Worm (Caenorhabditis elegans) whole organism, L4 larva: Measurements from ENCODE around the gene F59B2.12.
A peak's percentile ranks its signal among the peaks of the same experiment; 100 is the strongest.

Experiments
- D1046.2 ChIP-seq: fragments of 200-800 bp; sonication (Bioruptor generic); IDR thresholded peaks from 2 replicates; pipeline ENCODE4 v1.3.6; 2022; ENCODE audit warnings: missing genetic modification characterization, missing compliant biosample characterization
- F10B5.3 ChIP-seq: sonication (generic microtip); optimal IDR thresholded peaks from 2 replicates; lab custom pipeline; 2016; ENCODE audit warnings: mild to moderate bottlenecking, missing genetic modification characterization, missing compliant biosample characterization
- F26F4.8 ChIP-seq: fragments of 200-800 bp; sonication (Bioruptor generic); conservative IDR thresholded peaks from 2 replicates; pipeline ENCODE4 v1.3.6; 2022; ENCODE audit warnings: missing genetic modification characterization, missing compliant biosample characterization
- T20F7.1 ChIP-seq: fragments of 200-800 bp; sonication (Bioruptor generic); optimal IDR thresholded peaks from 2 replicates; lab custom pipeline; 2018; ENCODE audit warnings: mild to moderate bottlenecking, missing genetic modification characterization, missing compliant biosample characterization
- T26A8.4 ChIP-seq: fragments of 200-800 bp; sonication (Bioruptor generic); IDR thresholded peaks from 2 replicates; pipeline ENCODE4 v1.3.6; 2022; ENCODE audit warnings: missing genetic modification characterization, missing compliant biosample characterization
- Y105C5A.15 ChIP-seq: fragments of 200-800 bp; sonication (Bioruptor generic); IDR thresholded peaks from 2 replicates; pipeline ENCODE4 v1.3.6; 2022; ENCODE audit warnings: missing genetic modification characterization, missing compliant biosample characterization
- Y48G9A.11 ChIP-seq: fragments of 200-800 bp; sonication (Bioruptor generic); IDR thresholded peaks from 2 replicates; pipeline ENCODE4 v1.3.6; 2022; ENCODE audit warnings: missing genetic modification reagents, missing genetic modification characterization, missing compliant biosample characterization
- Y75B8A.6 ChIP-seq: fragments of 200-800 bp; sonication (Bioruptor generic); IDR thresholded peaks from 2 replicates; pipeline ENCODE4 v1.3.6; 2022; ENCODE audit warnings: missing genetic modification reagents, missing genetic modification characterization, missing compliant biosample characterization
- ZK546.5 ChIP-seq, 2 experiments: sonication (generic microtip); optimal IDR thresholded peaks; 2 replicates each; lab custom pipeline; 2017; ENCODE audit warnings: missing biosample characterization in 2 of 2, missing genetic modification characterization in 2 of 2
- aha-1 ChIP-seq: fragments of 150-350 bp; peaks from one replicate; lab custom pipeline; 2014; ENCODE audit warnings: missing biosample characterization, missing genetic modification characterization
- aly-2 ChIP-seq: sonication (generic microtip); optimal IDR thresholded peaks from 2 replicates; lab custom pipeline; 2018; ENCODE audit warnings: missing biosample characterization, missing genetic modification characterization
- ama-1 ChIP-seq: fragments of 150-350 bp; optimal IDR thresholded peaks from 2 replicates; lab custom pipeline; 2014; ENCODE audit warnings: inconsistent platforms, mixed read lengths
- ceh-20 ChIP-seq: fragments of 200-800 bp; sonication (Bioruptor generic); IDR thresholded peaks from 2 replicates; pipeline ENCODE4 v1.3.6; 2022; ENCODE audit warnings: missing genetic modification reagents, missing genetic modification characterization, missing compliant biosample characterization
- ceh-82 ChIP-seq: sonication (generic microtip); optimal IDR thresholded peaks from 2 replicates; lab custom pipeline; 2017; ENCODE audit warnings: missing biosample characterization, missing genetic modification characterization
- ctbp-1 ChIP-seq: fragments of 200-800 bp; sonication (Bioruptor generic); IDR thresholded peaks from 2 replicates; pipeline ENCODE4 v1.3.6; 2022; ENCODE audit warnings: missing genetic modification reagents, missing genetic modification characterization, missing compliant biosample characterization
- daf-16 ChIP-seq, 3 experiments: sonication (generic microtip); optimal IDR thresholded peaks; 2 replicates each; lab custom pipeline; 2016 to 2017; ENCODE audit warnings: missing genetic modification characterization in 3 of 3, missing genetic modification reagents in 3 of 3, mild to moderate bottlenecking in 2 of 3, missing compliant biosample characterization in 2 of 3, missing biosample characterization in 1 of 3, moderate library complexity in 1 of 3
- dmd-6 ChIP-seq: fragments of 200-800 bp; sonication (Bioruptor generic); IDR thresholded peaks from 2 replicates; pipeline ENCODE4 v1.3.6; 2022; ENCODE audit warnings: missing genetic modification reagents, missing genetic modification characterization, missing compliant biosample characterization
- dmd-8 ChIP-seq: fragments of 200-800 bp; sonication (Bioruptor generic); IDR thresholded peaks from 2 replicates; pipeline ENCODE4 v1.3.6; 2022; ENCODE audit warnings: missing genetic modification characterization, missing compliant biosample characterization
- dpl-1 ChIP-seq: fragments of 150-350 bp; optimal IDR thresholded peaks from 2 replicates; lab custom pipeline; 2014; ENCODE audit warnings: missing biosample characterization, missing genetic modification reagents, missing genetic modification characterization
- dve-1 ChIP-seq: sonication (generic microtip); optimal IDR thresholded peaks from 2 replicates; lab custom pipeline; 2017; ENCODE audit warnings: antibody characterized with exemption, mild to moderate bottlenecking, missing genetic modification characterization, missing compliant biosample characterization; ENCODE audit not compliant: insufficient read depth
- egl-43 ChIP-seq: fragments of 200-800 bp; sonication (Bioruptor generic); IDR thresholded peaks from 2 replicates; pipeline ENCODE4 v1.3.6; 2022; ENCODE audit warnings: missing genetic modification reagents, missing genetic modification characterization, missing compliant biosample characterization
- fos-1 ChIP-seq: fragments of 150-350 bp; optimal IDR thresholded peaks from 2 replicates; lab custom pipeline; 2014; ENCODE audit warnings: missing biosample characterization, missing genetic modification characterization
- hif-1 ChIP-seq, 2 experiments: sonication (generic microtip); optimal IDR thresholded peaks; 2 replicates each; lab custom pipeline; 2016 to 2017; ENCODE audit warnings: missing compliant biosample characterization in 2 of 2, missing genetic modification characterization in 2 of 2, missing genetic modification reagents in 2 of 2, missing genotype in 2 of 2, mild to moderate bottlenecking in 1 of 2
- hlh-30 ChIP-seq: sonication (generic microtip); optimal IDR thresholded peaks from 2 replicates; lab custom pipeline; 2017; ENCODE audit warnings: antibody characterized with exemption, mild to moderate bottlenecking, missing genetic modification characterization, missing compliant biosample characterization; ENCODE audit not compliant: insufficient read depth
- hmg-1.1 ChIP-seq: fragments of 200-800 bp; sonication (Bioruptor generic); IDR thresholded peaks from 2 replicates; pipeline ENCODE4 v1.3.6; 2022; ENCODE audit warnings: missing genetic modification reagents, missing genetic modification characterization, missing compliant biosample characterization
- lim-7 ChIP-seq: fragments of 200-800 bp; sonication (Bioruptor generic); IDR thresholded peaks from 2 replicates; pipeline ENCODE4 v1.3.6; 2022; ENCODE audit warnings: missing genetic modification characterization, missing compliant biosample characterization
- lin-13 ChIP-seq: fragments of 150-350 bp; optimal IDR thresholded peaks from 2 replicates; lab custom pipeline; 2014; ENCODE audit warnings: missing biosample characterization, missing genetic modification reagents, missing genetic modification characterization
- lin-38 ChIP-seq: fragments of 200-800 bp; sonication (Bioruptor generic); IDR thresholded peaks from 2 replicates; pipeline ENCODE4 v1.3.6; 2022; ENCODE audit warnings: missing genetic modification reagents, missing genetic modification characterization, missing compliant biosample characterization
- lin-39 ChIP-seq: fragments of 150-350 bp; optimal IDR thresholded peaks from 2 replicates; lab custom pipeline; 2014; ENCODE audit warnings: missing biosample characterization, missing genetic modification reagents, missing genetic modification characterization
- lsy-2 ChIP-seq, 2 experiments: fragments of 150-350 bp in 1 of 2; sonication (generic microtip) in 1 of 2; optimal IDR thresholded peaks; 2 replicates each; lab custom pipeline; 2014 to 2017; ENCODE audit warnings: missing biosample characterization in 2 of 2, missing genetic modification characterization in 2 of 2
- madf-9 ChIP-seq: fragments of 200-800 bp; sonication (Bioruptor generic); conservative IDR thresholded peaks from 2 replicates; pipeline ENCODE4 v1.3.6; 2022; ENCODE audit warnings: missing genetic modification reagents, missing genetic modification characterization, missing compliant biosample characterization
- mdl-1 ChIP-seq, 2 experiments: fragments of 150-350 bp in 1 of 2; sonication (generic microtip) in 1 of 2; optimal IDR thresholded peaks; 2 replicates each; lab custom pipeline; 2014 to 2017; ENCODE audit warnings: missing biosample characterization in 2 of 2, missing genetic modification characterization in 2 of 2
- mes-2 ChIP-seq: sonication (generic microtip); optimal IDR thresholded peaks from 2 replicates; lab custom pipeline; 2016; ENCODE audit warnings: missing genotype, mild to moderate bottlenecking, missing genetic modification characterization, missing compliant biosample characterization; ENCODE audit not compliant: poor library complexity, severe bottlenecking
- mxl-3 ChIP-seq: fragments of 200-800 bp; sonication (Bioruptor generic); optimal IDR thresholded peaks from 2 replicates; lab custom pipeline; 2018; ENCODE audit warnings: mild to moderate bottlenecking, missing genetic modification characterization, missing compliant biosample characterization
- nhr-11 ChIP-seq: fragments of 150-350 bp; optimal IDR thresholded peaks from 2 replicates; lab custom pipeline; 2014; ENCODE audit warnings: missing biosample characterization, missing genetic modification characterization
- nhr-28 ChIP-seq: fragments of 150-350 bp; optimal IDR thresholded peaks from 2 replicates; lab custom pipeline; 2014; ENCODE audit warnings: missing biosample characterization, missing genetic modification characterization
- nhr-48 ChIP-seq: sonication (generic microtip); optimal IDR thresholded peaks from 2 replicates; lab custom pipeline; 2016; ENCODE audit warnings: mild to moderate bottlenecking, missing genetic modification characterization, missing compliant biosample characterization
- nhr-76 ChIP-seq: fragments of 150-350 bp; optimal IDR thresholded peaks from 2 replicates; lab custom pipeline; 2014; ENCODE audit warnings: missing biosample characterization, missing genetic modification characterization
- pha-4 ChIP-seq, 2 experiments: fragments of 150-350 bp in 1 of 2; fragments of 200-800 bp in 1 of 2; sonication (Bioruptor generic) in 1 of 2; IDR thresholded peaks in 1 of 2; optimal IDR thresholded peaks in 1 of 2; 2 replicates each; pipeline versions ENCODE4 v1.3.6 to Lab custom; 2014 to 2022; ENCODE audit warnings: missing genetic modification characterization in 2 of 2, missing genetic modification reagents in 2 of 2, missing biosample characterization in 1 of 2, missing compliant biosample characterization in 1 of 2
- set-16 ChIP-seq: fragments of 200-800 bp; sonication (Bioruptor generic); IDR thresholded peaks from 2 replicates; pipeline ENCODE4 v1.3.6; 2022; ENCODE audit warnings: missing genetic modification reagents, missing genetic modification characterization, missing compliant biosample characterization
- skn-1 ChIP-seq: fragments of 150-350 bp; optimal IDR thresholded peaks from 2 replicates; lab custom pipeline; 2014; ENCODE audit warnings: missing biosample characterization, missing genetic modification characterization
- spr-1 ChIP-seq: sonication (generic microtip); optimal IDR thresholded peaks from 2 replicates; lab custom pipeline; 2016; ENCODE audit warnings: mild to moderate bottlenecking, missing genetic modification characterization, missing compliant biosample characterization
- tra-1 ChIP-seq: fragments of 200-800 bp; sonication (Bioruptor generic); IDR thresholded peaks from 2 replicates; pipeline ENCODE4 v1.3.6; 2022; ENCODE audit warnings: missing genetic modification reagents, missing genetic modification characterization, missing compliant biosample characterization
- unc-130 ChIP-seq: sonication (generic microtip); optimal IDR thresholded peaks from 2 replicates; lab custom pipeline; 2016; ENCODE audit warnings: missing genetic modification reagents, missing genetic modification characterization, missing compliant biosample characterization
- unc-62 ChIP-seq, 3 experiments: fragments of 150-350 bp in 1 of 3; sonication (generic microtip); optimal IDR thresholded peaks in 2 of 3; peaks in 1 of 3; 1 replicate in 1 of 3; 2 replicates in 2 of 3; lab custom pipeline; 2014 to 2017; ENCODE audit warnings: missing biosample characterization in 3 of 3, missing genetic modification characterization in 3 of 3, missing genetic modification reagents in 3 of 3, missing genotype in 1 of 3
- vab-7 ChIP-seq: fragments of 200-800 bp; sonication (Bioruptor generic); IDR thresholded peaks from 2 replicates; pipeline ENCODE4 v1.3.6; 2022; ENCODE audit warnings: missing genetic modification reagents, missing genetic modification characterization, missing compliant biosample characterization
- zfp-3 ChIP-seq: fragments of 200-800 bp; sonication (Bioruptor generic); conservative IDR thresholded peaks from 2 replicates; pipeline ENCODE4 v1.3.6; 2022; ENCODE audit warnings: missing genetic modification reagents, missing genetic modification characterization, missing compliant biosample characterization
- zip-2 ChIP-seq: fragments of 150-350 bp; optimal IDR thresholded peaks from 2 replicates; lab custom pipeline; 2014; ENCODE audit warnings: missing biosample characterization, missing genetic modification characterization

F59B2.12 gene

DNA sequence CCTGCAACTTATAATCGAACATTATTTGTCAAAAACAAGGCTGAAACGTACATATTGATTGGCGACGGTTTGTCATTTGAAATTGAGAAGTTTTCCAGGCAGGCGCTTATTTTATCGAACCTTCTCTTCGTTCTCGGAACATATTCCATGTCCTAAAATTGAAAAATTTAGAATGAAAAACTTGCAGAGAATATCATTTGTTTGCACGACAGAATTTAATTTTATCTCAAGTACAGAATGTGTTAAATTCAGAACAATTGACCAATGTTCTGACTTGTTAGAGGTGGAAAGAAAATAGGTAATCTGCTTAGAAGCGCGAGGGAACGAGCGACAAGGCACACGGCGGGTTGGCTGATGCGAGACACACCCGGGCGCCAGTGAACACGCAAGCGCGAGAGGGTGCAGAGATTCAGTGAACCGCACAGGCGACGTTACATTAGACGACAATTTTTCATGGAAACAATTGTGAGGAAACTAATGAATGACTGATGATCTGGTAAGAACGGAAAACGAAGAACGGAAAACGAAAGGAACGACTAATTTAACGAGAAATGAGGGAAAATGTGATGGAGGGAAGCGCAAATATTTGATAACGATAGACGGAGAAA lies 35.1 kb downstream of the F59B2.12 start:
- TF ChIP-seq ceh-20 (GFP tag; lab: Robert Waterston, UW) (no peak), pha-4 (GFP tag; IDR thresholded peaks at IDR 0.05; lab: Robert Waterston, UW) (0 out of 2 replicates have a peak, but pooled peaks have one; percentile 13), pha-4 (tag; optimal IDR thresholded peaks at IDR 0.05; lab: Kevin White, UChicago) (no peak), ceh-82 (no peak), T26A8.4 (GFP tag; lab: Robert Waterston, UW) (peak; percentile 20; the same call in 1 of the 2 replicates), Y105C5A.15 (GFP tag; lab: Robert Waterston, UW) (peak; percentile 88), egl-43 (GFP tag; lab: Robert Waterston, UW) (peak; percentile 83), D1046.2 (GFP tag; lab: Robert Waterston, UW) (peak; percentile 73), lin-38 (peak; percentile 40; the same call in 1 of the 2 replicates), hlh-30 (tag; lab: Kevin White, UChicago) (peak; percentile 65), zip-2 (tag; lab: Kevin White, UChicago) (no peak), mes-2 (tag; lab: Kevin White, UChicago) (peak; percentile 59), lim-7 (GFP tag; lab: Robert Waterston, UW) (peak; percentile 47; the same call in 1 of the 2 replicates), nhr-76 (no peak), ZK546.5 (tag; optimal IDR thresholded peaks at IDR 0.05; lab: Kevin White, UChicago) (no peak), aly-2 (no peak), skn-1 (no peak), vab-7 (GFP tag; lab: Robert Waterston, UW) (peak; percentile 24; the same call in 1 of the 2 replicates), dpl-1 (peak; percentile 11), Y48G9A.11 (GFP tag; lab: Robert Waterston, UW) (peak; percentile 69), unc-130 (GFP tag; lab: Kevin White, UChicago) (no peak), set-16 (peak; percentile 74), ama-1 (lab: Kevin White, UChicago) (no peak), lin-13 (peak; percentile 37), mxl-3 (GFP tag; lab: Kevin White, UChicago) (peak; percentile 68), dmd-8 (GFP tag; lab: Robert Waterston, UW) (0 out of 2 replicates have a peak, but pooled peaks have one; percentile 23), lin-39 (tag; lab: Kevin White, UChicago) (no peak), F26F4.8 (GFP tag; lab: Robert Waterston, UW) (0 out of 2 replicates have a peak, but pooled peaks have one; percentile 42), dve-1 (tag; lab: Kevin White, UChicago) (peak; percentile 4), fos-1 (tag; lab: Kevin White, UChicago) (no peak), Y75B8A.6 (peak; percentile 79; the same call in 1 of the 2 replicates), aha-1 (peak; percentile 99), spr-1 (tag; lab: Kevin White, UChicago) (no peak), lsy-2 (tag; optimal IDR thresholded peaks at IDR 0.05; lab: Kevin White, UChicago) (no peak), hmg-1.1 (GFP tag; lab: Robert Waterston, UW) (peak; percentile 82), zfp-3 (GFP tag; lab: Robert Waterston, UW) (peak; percentile 79), nhr-48 (no peak), unc-62 (GFP tag; optimal IDR thresholded peaks at IDR 0.05 in 1 of 2; lab: Kevin White, UChicago) (peak in 1 of 2 experiments; percentile 97), unc-62 (tag; optimal IDR thresholded peaks at IDR 0.05; lab: Kevin White, UChicago) (no peak), F10B5.3 (tag; lab: Kevin White, UChicago) (no peak), nhr-28 (tag; lab: Kevin White, UChicago) (peak; percentile 22), nhr-11 (tag; lab: Kevin White, UChicago) (peak; percentile 14), ctbp-1 (GFP tag; lab: Robert Waterston, UW) (peak; percentile 78), madf-9 (GFP tag; lab: Robert Waterston, UW) (0 out of 2 replicates have a peak, but pooled peaks have one; percentile 25), daf-16 (GFP tag; optimal IDR thresholded peaks at IDR 0.05; lab: Kevin White, UChicago) (peak in 1 of 2 experiments; percentile 29), daf-16 (tag; optimal IDR thresholded peaks at IDR 0.05; lab: Kevin White, UChicago) (peak; percentile 6), tra-1 (GFP tag; lab: Robert Waterston, UW) (0 out of 2 replicates have a peak, but pooled peaks have one; percentile 24), dmd-6 (GFP tag; lab: Robert Waterston, UW) (peak; percentile 55), T20F7.1 (GFP tag; lab: Kevin White, UChicago) (peak; percentile 39), hif-1 (tag; optimal IDR thresholded peaks at IDR 0.05; lab: Kevin White, UChicago) (peak in 1 of 2 experiments; percentile 10), mdl-1 (tag; optimal IDR thresholded peaks at IDR 0.05; lab: Kevin White, UChicago) (no peak)
